Worm (Caenorhabditis elegans) whole organism, midembryonic: ENCODE data around the gene T14B4.19.

Experiments used
- T22C8.4 ChIP-seq: fragments of 200-800 bp; sonication (Bioruptor generic); IDR thresholded peaks from 2 replicates; pipeline ENCODE4 v1.3.6; 2022; ENCODE audit warnings: missing genetic modification characterization, missing compliant biosample characterization
- cog-1 ChIP-seq: sonication (generic microtip); optimal IDR thresholded peaks from 2 replicates; lab custom pipeline; 2016; ENCODE audit warnings: missing genetic modification characterization, missing compliant biosample characterization
- flt-1 ChIP-seq: fragments of 200-800 bp; sonication (Bioruptor generic); IDR thresholded peaks from 2 replicates; pipeline ENCODE4 v1.3.6; 2022; ENCODE audit warnings: missing genetic modification characterization, missing compliant biosample characterization
- klf-2 ChIP-seq: fragments of 200-800 bp; sonication (Bioruptor generic); conservative IDR thresholded peaks from 2 replicates; pipeline ENCODE4 v1.3.6; 2022; ENCODE audit warnings: missing genetic modification reagents, missing genetic modification characterization, missing compliant biosample characterization
- med-1 ChIP-seq: sonication (generic microtip); optimal IDR thresholded peaks from 2 replicates; lab custom pipeline; 2017; ENCODE audit warnings: missing genetic modification characterization, mild to moderate bottlenecking, missing compliant biosample characterization, antibody characterized with exemption, missing genetic modification reagents; ENCODE audit not compliant: insufficient read depth
- ref-1 ChIP-seq: fragments of 200-800 bp; sonication (Bioruptor generic); conservative IDR thresholded peaks from 2 replicates; pipeline ENCODE4 v1.3.6; 2022; ENCODE audit warnings: missing genetic modification reagents, missing genetic modification characterization, missing compliant biosample characterization
- tab-1 ChIP-seq: fragments of 200-800 bp; sonication (Bioruptor generic); IDR thresholded peaks from 2 replicates; pipeline ENCODE4 v1.3.6; 2022; ENCODE audit warnings: missing genetic modification characterization, missing compliant biosample characterization
- ztf-23 ChIP-seq: fragments of 200-800 bp; sonication (Bioruptor generic); IDR thresholded peaks from 2 replicates; pipeline ENCODE4 v1.3.6; 2022; ENCODE audit warnings: missing genetic modification reagents, missing genetic modification characterization, missing compliant biosample characterization
- ztf-29 ChIP-seq: fragments of 200-800 bp; sonication (Bioruptor generic); IDR thresholded peaks from 2 replicates; pipeline ENCODE4 v1.3.6; 2022; ENCODE audit warnings: missing genetic modification reagents, missing genetic modification characterization, missing compliant biosample characterization

The T14B4.19 gene

ce11 chrII:6707496-6708260, 5.1 kb downstream of the T14B4.19 start:
- TF ChIP-seq ref-1 (GFP tag; lab: Robert Waterston, UW) (no peak), flt-1 (GFP tag; lab: Robert Waterston, UW) (no peak), ztf-29 (GFP tag; lab: Robert Waterston, UW) (no peak), klf-2 (no peak), ztf-23 (no peak), T22C8.4 (GFP tag; lab: Robert Waterston, UW) (no peak), med-1 (GFP tag; lab: Kevin White, UChicago) (no peak), cog-1 (tag; lab: Kevin White, UChicago) (no peak), tab-1 (GFP tag; lab: Robert Waterston, UW) (no peak)

- TF ChIP-seq T22C8.4 (GFP tag; lab: Robert Waterston, UW) (no peak), ref-1 (GFP tag; lab: Robert Waterston, UW) (no peak), ztf-29 (GFP tag; lab: Robert Waterston, UW) (no peak), klf-2 (no peak), med-1 (GFP tag; lab: Kevin White, UChicago) (no peak), ztf-23 (no peak), tab-1 (GFP tag; lab: Robert Waterston, UW) (no peak)
Observed at ce11 chrII:6706552-6707091, 6.1 kb downstream of the T14B4.19 start.

ce11 chrII:6705593-6706228, 7.0 kb downstream of the T14B4.19 start, which contains the start of gene rpy-1:
TSS of gene rpy-1 (minus strand) at chrII:6705643.
- no peak for TF ChIP-seq ztf-23
- no peak for TF ChIP-seq ref-1 (GFP tag; lab: Robert Waterston, UW)
- no peak for TF ChIP-seq tab-1 (GFP tag; lab: Robert Waterston, UW)
- TF ChIP-seq T22C8.4 (GFP tag; lab: Robert Waterston, UW): no peak
- no peak for TF ChIP-seq flt-1 (GFP tag; lab: Robert Waterston, UW)

ce11 chrII:6701497-6701896, 11.2 kb downstream of the T14B4.19 start, which contains the start of gene C18H9.6:
TSS of gene C18H9.6 (minus strand) at chrII:6701625.
- TF ChIP-seq tab-1 (GFP tag; lab: Robert Waterston, UW) (no peak), ztf-23 (no peak), T22C8.4 (GFP tag; lab: Robert Waterston, UW) (no peak), flt-1 (GFP tag; lab: Robert Waterston, UW) (no peak), ref-1 (GFP tag; lab: Robert Waterston, UW) (no peak), cog-1 (tag; lab: Kevin White, UChicago) (no peak), klf-2 (no peak), med-1 (GFP tag; lab: Kevin White, UChicago) (no peak), ztf-29 (GFP tag; lab: Robert Waterston, UW) (no peak)

- TF ChIP-seq tab-1 (GFP tag; lab: Robert Waterston, UW) (no peak), ref-1 (GFP tag; lab: Robert Waterston, UW) (no peak), ztf-29 (GFP tag; lab: Robert Waterston, UW) (no peak), klf-2 (no peak), T22C8.4 (GFP tag; lab: Robert Waterston, UW) (no peak), med-1 (GFP tag; lab: Kevin White, UChicago) (no peak), flt-1 (GFP tag; lab: Robert Waterston, UW) (no peak), ztf-23 (no peak), cog-1 (tag; lab: Kevin White, UChicago) (no peak)
Observed at ce11 chrII:6698784-6699183, 13.9 kb downstream of the T14B4.19 start, which contains the start of gene C18H9.1. TSS of gene C18H9.1 (plus strand) at chrII:6699084.

- TF ChIP-seq ztf-23 (no peak), tab-1 (GFP tag; lab: Robert Waterston, UW) (no peak)
Observed at ce11 chrII:6695388-6695787, 17.3 kb downstream of the T14B4.19 start, which contains the start of gene C18H9.5. TSS of gene C18H9.5 (minus strand) at chrII:6695566.

- TF ChIP-seq klf-2 (no peak), ztf-23 (no peak), cog-1 (tag; lab: Kevin White, UChicago) (no peak), T22C8.4 (GFP tag; lab: Robert Waterston, UW) (no peak), ztf-29 (GFP tag; lab: Robert Waterston, UW) (no peak), ref-1 (GFP tag; lab: Robert Waterston, UW) (no peak)
Observed at ce11 chrII:6689088-6689487, 23.6 kb downstream of the T14B4.19 start.

ce11 chrII:6685964-6686363, 26.8 kb downstream of the T14B4.19 start:
- TF ChIP-seq ztf-23 (no peak), ztf-29 (GFP tag; lab: Robert Waterston, UW) (no peak), ref-1 (GFP tag; lab: Robert Waterston, UW) (no peak), med-1 (GFP tag; lab: Kevin White, UChicago) (no peak), cog-1 (tag; lab: Kevin White, UChicago) (no peak), flt-1 (GFP tag; lab: Robert Waterston, UW) (no peak), T22C8.4 (GFP tag; lab: Robert Waterston, UW) (no peak), tab-1 (GFP tag; lab: Robert Waterston, UW) (no peak), klf-2 (no peak)

- TF ChIP-seq flt-1 (GFP tag; lab: Robert Waterston, UW) (no peak), T22C8.4 (GFP tag; lab: Robert Waterston, UW) (no peak), ref-1 (GFP tag; lab: Robert Waterston, UW) (no peak), cog-1 (tag; lab: Kevin White, UChicago) (no peak), klf-2 (no peak), ztf-29 (GFP tag; lab: Robert Waterston, UW) (no peak), ztf-23 (no peak), med-1 (GFP tag; lab: Kevin White, UChicago) (no peak), tab-1 (GFP tag; lab: Robert Waterston, UW) (no peak)
Observed at ce11 chrII:6683663-6684285, 29.0 kb downstream of the T14B4.19 start, which contains the start of gene gyf-1. TSS of gene gyf-1 (plus strand) at chrII:6684235.
